Fruit fly (Drosophila melanogaster) whole organism, embryonic: ENCODE measurements around the gene D1.

ENCODE experiments used
- Atf6 ChIP-seq: fragments of 200-800 bp; sonication (Bioruptor generic); IDR thresholded peaks from 2 replicates; pipeline ENCODE4 v1.3.6; 2022; ENCODE audit warnings: missing biosample characterization, missing genetic modification characterization
- CG10321 ChIP-seq: fragments of 200-800 bp; sonication (Bioruptor generic); IDR thresholded peaks from 2 replicates; pipeline ENCODE4 v1.3.6; 2022; ENCODE audit warnings: missing biosample characterization, missing genetic modification characterization
- CG10366 ChIP-seq: fragments of 200-800 bp; sonication (Bioruptor generic); IDR thresholded peaks from 2 replicates; pipeline ENCODE4 v1.3.6; 2022; ENCODE audit warnings: missing biosample characterization, missing genetic modification characterization
- CG11085 ChIP-seq: fragments of 200-800 bp; sonication (Bioruptor generic); IDR thresholded peaks from 2 replicates; pipeline ENCODE4 v1.3.6; 2022; ENCODE audit warnings: missing biosample characterization, missing genetic modification characterization
- CG11560 ChIP-seq: fragments of 200-800 bp; sonication (Bioruptor generic); IDR thresholded peaks from 3 replicates; pipeline ENCODE4 v1.3.6; 2022; ENCODE audit warnings: missing biosample characterization, missing genetic modification characterization
- CG1233 ChIP-seq: fragments of 200-800 bp; sonication (Bioruptor generic); optimal IDR thresholded peaks from 4 replicates; lab custom pipeline; 2018; ENCODE audit warnings: missing biosample characterization, mild to moderate bottlenecking, missing genetic modification characterization
- CG14710 ChIP-seq: fragments of 200-800 bp; sonication (Bioruptor generic); optimal IDR thresholded peaks from 3 replicates; lab custom pipeline; 2019; ENCODE audit warnings: missing biosample characterization, mild to moderate bottlenecking, missing genetic modification characterization, moderate library complexity
- CG15011 ChIP-seq: fragments of 200-800 bp; sonication (Bioruptor generic); optimal IDR thresholded peaks from 3 replicates; lab custom pipeline; 2018; ENCODE audit warnings: missing biosample characterization, mild to moderate bottlenecking, missing genetic modification characterization
- CG16815 ChIP-seq: fragments of 200-800 bp; sonication (Bioruptor generic); optimal IDR thresholded peaks from 3 replicates; lab custom pipeline; 2017; ENCODE audit warnings: missing biosample characterization, mild to moderate bottlenecking, missing genetic modification characterization
- CG18011 ChIP-seq: fragments of 200-800 bp; sonication (Bioruptor generic); optimal IDR thresholded peaks from 2 replicates; lab custom pipeline; 2017; ENCODE audit warnings: missing biosample characterization, missing genetic modification characterization, mild to moderate bottlenecking, moderate library complexity, missing genotype
- CG30020 ChIP-seq: fragments of 200-800 bp; optimal IDR thresholded peaks from 2 replicates; lab custom pipeline; 2019; ENCODE audit warnings: missing biosample characterization, mild to moderate bottlenecking, missing genetic modification characterization, moderate library complexity
- CG34376 ChIP-seq: fragments of 200-800 bp; sonication (Bioruptor generic); optimal IDR thresholded peaks from 2 replicates; lab custom pipeline; 2018; ENCODE audit warnings: missing biosample characterization, mild to moderate bottlenecking, missing genetic modification characterization
- CG4328 ChIP-seq: fragments of 200-800 bp; sonication (Bioruptor generic); optimal IDR thresholded peaks from 3 replicates; lab custom pipeline; 2017; ENCODE audit warnings: missing biosample characterization, missing genetic modification reagents, missing genetic modification characterization
- CG5245 ChIP-seq: fragments of 200-800 bp; sonication (Bioruptor generic); optimal IDR thresholded peaks from 3 replicates; lab custom pipeline; 2016; ENCODE audit warnings: missing biosample characterization, missing genetic modification characterization
- CG8290 ChIP-seq, 3 experiments: fragments of 200-800 bp; sonication (Bioruptor generic); optimal IDR thresholded peaks; 2 replicates each; lab custom pipeline; 2016 to 2019; ENCODE audit warnings: missing biosample characterization in 3 of 3, missing genetic modification characterization in 3 of 3, mild to moderate bottlenecking in 2 of 3, moderate library complexity in 1 of 3
- CG9932 ChIP-seq: fragments of 200-800 bp; sonication (Bioruptor generic); IDR thresholded peaks from 2 replicates; pipeline ENCODE4 v1.3.6; 2022; ENCODE audit warnings: missing biosample characterization, missing genetic modification characterization
- D19B ChIP-seq: fragments of 200-800 bp; sonication (Bioruptor generic); optimal IDR thresholded peaks from 2 replicates; lab custom pipeline; 2017; ENCODE audit warnings: missing biosample characterization, mild to moderate bottlenecking, missing genetic modification characterization
- Deaf1 ChIP-seq: fragments of 200-800 bp; optimal IDR thresholded peaks from 3 replicates; lab custom pipeline; 2019; ENCODE audit warnings: missing biosample characterization, mild to moderate bottlenecking, missing genetic modification characterization, moderate library complexity
- Dp ChIP-seq: fragments of 200-800 bp; sonication (Bioruptor generic); optimal IDR thresholded peaks from 2 replicates; lab custom pipeline; 2018; ENCODE audit warnings: missing biosample characterization, mild to moderate bottlenecking, missing genetic modification characterization, moderate library complexity
- Eip74EF ChIP-seq, 2 experiments: fragments of 200-800 bp in 1 of 2; fragments of >200 bp in 1 of 2; sonication (Bioruptor generic) in 1 of 2; optimal IDR thresholded peaks; 2 replicates each; lab custom pipeline; 2017 to 2019; ENCODE audit warnings: missing biosample characterization in 2 of 2, missing genetic modification characterization in 2 of 2, mild to moderate bottlenecking in 1 of 2, moderate library complexity in 1 of 2
- Elba2 ChIP-seq: fragments of 200-800 bp; sonication (Bioruptor generic); optimal IDR thresholded peaks from 3 replicates; lab custom pipeline; 2016; ENCODE audit warnings: missing biosample characterization, missing genetic modification characterization
- H2.0 ChIP-seq: fragments of 200-800 bp; sonication (Bioruptor generic); IDR thresholded peaks from 2 replicates; pipeline ENCODE4 v1.3.6; 2022; ENCODE audit warnings: missing biosample characterization, missing genetic modification characterization
- HLH4C ChIP-seq: fragments of 200-800 bp; sonication (Bioruptor generic); IDR thresholded peaks from 3 replicates; pipeline ENCODE4 v1.3.6; 2022; ENCODE audit warnings: missing biosample characterization, missing genetic modification characterization; ENCODE audit not compliant: partially characterized antibody
- Hr3 ChIP-seq: fragments of 200-800 bp; sonication (Bioruptor generic); optimal IDR thresholded peaks from 3 replicates; lab custom pipeline; 2016; ENCODE audit warnings: missing biosample characterization, missing genetic modification characterization
- MBD-R2 ChIP-seq: fragments of 200-800 bp; sonication (Bioruptor generic); IDR thresholded peaks from 2 replicates; pipeline ENCODE4 v1.3.6; 2022; ENCODE audit warnings: missing biosample characterization, missing genetic modification characterization
- Ptx1 ChIP-seq: fragments of 200-800 bp; sonication (Bioruptor generic); IDR thresholded peaks from 2 replicates; pipeline ENCODE4 v1.3.6; 2022; ENCODE audit warnings: missing biosample characterization, missing genetic modification characterization
- Rfx ChIP-seq: fragments of 200-800 bp; sonication (Bioruptor generic); IDR thresholded peaks from 2 replicates; pipeline ENCODE4 v1.3.6; 2022; ENCODE audit warnings: missing biosample characterization, missing genetic modification characterization
- Six4 ChIP-seq: fragments of 200-800 bp; sonication (Bioruptor generic); optimal IDR thresholded peaks from 2 replicates; lab custom pipeline; 2016; ENCODE audit warnings: missing biosample characterization, missing genetic modification characterization
- Spps ChIP-seq: fragments of 200-800 bp; sonication (Bioruptor generic); optimal IDR thresholded peaks from 2 replicates; lab custom pipeline; 2018; ENCODE audit warnings: missing biosample characterization, mild to moderate bottlenecking, missing genetic modification characterization
- ab ChIP-seq: fragments of 200-800 bp; sonication (Bioruptor generic); optimal IDR thresholded peaks from 2 replicates; lab custom pipeline; 2016; ENCODE audit warnings: missing biosample characterization, missing genetic modification characterization
- cas ChIP-seq: fragments of 200-800 bp; sonication (Bioruptor generic); IDR thresholded peaks from 2 replicates; pipeline ENCODE4 v1.3.6; 2022; ENCODE audit warnings: missing biosample characterization, missing genetic modification characterization
- dpn ChIP-seq, 2 experiments: fragments of 200-800 bp; sonication (Bioruptor generic); optimal IDR thresholded peaks; 3 replicates each; lab custom pipeline; 2016; ENCODE audit warnings: missing biosample characterization in 2 of 2, missing genetic modification characterization in 2 of 2
- dysf ChIP-seq: fragments of 200-800 bp; sonication (Bioruptor generic); IDR thresholded peaks from 3 replicates; pipeline ENCODE4 v1.3.6; 2022; ENCODE audit warnings: missing biosample characterization, missing genetic modification characterization
- exex ChIP-seq: fragments of 200-800 bp; sonication (Bioruptor generic); optimal IDR thresholded peaks from 4 replicates; lab custom pipeline; 2018; ENCODE audit warnings: missing biosample characterization, mild to moderate bottlenecking, missing genetic modification characterization, moderate library complexity
- gcm ChIP-seq: fragments of 200-800 bp; sonication (Bioruptor generic); optimal IDR thresholded peaks from 2 replicates; lab custom pipeline; 2019; ENCODE audit warnings: missing biosample characterization, mild to moderate bottlenecking, missing genetic modification characterization, moderate library complexity
- gem ChIP-seq: fragments of 200-800 bp; sonication (Bioruptor generic); optimal IDR thresholded peaks from 2 replicates; lab custom pipeline; 2019; ENCODE audit warnings: missing biosample characterization, mild to moderate bottlenecking, missing genetic modification characterization, moderate library complexity
- grn ChIP-seq: fragments of 200-800 bp; sonication (Bioruptor generic); optimal IDR thresholded peaks from 3 replicates; lab custom pipeline; 2017; ENCODE audit warnings: missing biosample characterization, missing genetic modification characterization
- lmd ChIP-seq: fragments of 200-800 bp; sonication (Bioruptor generic); IDR thresholded peaks from 2 replicates; pipeline ENCODE4 v1.3.6; 2022; ENCODE audit warnings: missing biosample characterization, missing genetic modification characterization
- nmo ChIP-seq: fragments of 200-800 bp; sonication (Bioruptor generic); optimal IDR thresholded peaks from 2 replicates; lab custom pipeline; 2018; ENCODE audit warnings: missing biosample characterization, mild to moderate bottlenecking, missing genetic modification characterization, moderate library complexity
- oc ChIP-seq: fragments of 200-800 bp; sonication (Bioruptor generic); optimal IDR thresholded peaks from 2 replicates; lab custom pipeline; 2018; ENCODE audit warnings: missing biosample characterization, mild to moderate bottlenecking, missing genetic modification characterization, moderate library complexity
- onecut ChIP-seq: fragments of 200-800 bp; sonication (Bioruptor generic); IDR thresholded peaks from 2 replicates; pipeline ENCODE4 v1.3.6; 2022; ENCODE audit warnings: missing biosample characterization, missing genetic modification characterization
- pan ChIP-seq, 4 experiments: fragments of >200 bp in 3 of 4; fragments of 200-800 bp in 1 of 4; sonication (Bioruptor generic) in 1 of 4; optimal IDR thresholded peaks in 3 of 4; IDR thresholded peaks in 1 of 4; 2 replicates each; pipeline versions ENCODE4 v1.3.6 to Lab custom; 2017 to 2022; ENCODE audit warnings: missing biosample characterization in 2 of 4, missing genetic modification characterization in 2 of 4, mixed read lengths in 1 of 4
- phol ChIP-seq: fragments of 200-800 bp; sonication (Bioruptor generic); optimal IDR thresholded peaks from 3 replicates; lab custom pipeline; 2018; ENCODE audit warnings: missing biosample characterization, mild to moderate bottlenecking, missing genetic modification characterization, moderate library complexity
- run ChIP-seq: fragments of 200-800 bp; sonication (Bioruptor generic); optimal IDR thresholded peaks from 3 replicates; lab custom pipeline; 2018; ENCODE audit warnings: missing biosample characterization, mild to moderate bottlenecking, missing genetic modification characterization
- sens ChIP-seq: fragments of 200-800 bp; sonication (Bioruptor generic); peaks from one replicate; lab custom pipeline; 2016; ENCODE audit warnings: missing biosample characterization, missing genetic modification characterization
- sim ChIP-seq: fragments of 200-800 bp; sonication (Bioruptor generic); IDR thresholded peaks from 2 replicates; pipeline ENCODE4 v1.3.6; 2022; ENCODE audit warnings: missing biosample characterization, missing genetic modification characterization
- stwl ChIP-seq: fragments of 200-800 bp; sonication (Bioruptor generic); optimal IDR thresholded peaks from 3 replicates; lab custom pipeline; 2018; ENCODE audit warnings: missing biosample characterization, mild to moderate bottlenecking, missing genetic modification characterization, moderate library complexity
- zen ChIP-seq: fragments of 200-800 bp; sonication (Bioruptor generic); optimal IDR thresholded peaks from 3 replicates; lab custom pipeline; 2018; ENCODE audit warnings: missing biosample characterization, mild to moderate bottlenecking, missing genetic modification characterization, moderate library complexity

D1 gene

dm6 chr3R:9237268-9238091 is 3.0 kb downstream of the D1 start, which contains the start of gene pum (continued):
- TF ChIP-seq lmd (GFP tag; lab: Robert Waterston, UW): peak; percentile 8; the same call in 1 of the 2 replicates
- peak; percentile 36 for TF ChIP-seq Deaf1 (tag; lab: Kevin White, UChicago)
- TF ChIP-seq CG11560 (tag; lab: Robert Waterston, UW): no peak
- no peak for TF ChIP-seq Eip74EF (GFP tag; optimal IDR thresholded peaks at IDR 0.05; lab: Kevin White, UChicago)
- TF ChIP-seq ab (GFP tag; lab: Kevin White, UChicago): no peak
- peak; percentile 75 for TF ChIP-seq sens
- peak; percentile 90 for TF ChIP-seq grn
- TF ChIP-seq Six4 (GFP tag; lab: Kevin White, UChicago): peak; percentile 30
- no peak for TF ChIP-seq pan (optimal IDR thresholded peaks at IDR 0.05; lab: Kevin White, UChicago)
- peak in 1 of 2 experiments; percentile 73 for TF ChIP-seq pan (GFP tag; optimal IDR thresholded peaks at IDR 0.05 in 1 of 2, IDR thresholded peaks at IDR 0.05 in 1 of 2)
- peak; percentile 47; the same call in 1 of the 3 replicates for TF ChIP-seq dysf (GFP tag; lab: Robert Waterston, UW)
- TF ChIP-seq phol (tag; lab: Kevin White, UChicago): peak; percentile 59
- TF ChIP-seq stwl (tag; lab: Kevin White, UChicago): peak; percentile 57
- peak; percentile 59 for TF ChIP-seq zen (tag; lab: Kevin White, UChicago)
- peak; percentile 64 for TF ChIP-seq H2.0 (GFP tag; lab: Robert Waterston, UW)
- TF ChIP-seq Rfx (GFP tag; lab: Robert Waterston, UW): peak; percentile 59
- TF ChIP-seq CG5245 (GFP tag; lab: Kevin White, UChicago): no peak
- TF ChIP-seq CG8290 (GFP tag; optimal IDR thresholded peaks at IDR 0.05; lab: Kevin White, UChicago): peak; percentile 26
- peak in 1 of 2 experiments; percentile 35 for TF ChIP-seq CG8290 (tag; optimal IDR thresholded peaks at IDR 0.05; lab: Kevin White, UChicago)
- peak; percentile 37 for TF ChIP-seq Atf6 (GFP tag; lab: Robert Waterston, UW)
- no peak for TF ChIP-seq run (tag; lab: Kevin White, UChicago)
- TF ChIP-seq gcm (GFP tag; lab: Kevin White, UChicago): peak; percentile 5
- peak; percentile 67 for TF ChIP-seq CG30020 (tag; lab: Kevin White, UChicago)
- TF ChIP-seq Ptx1 (GFP tag; lab: Robert Waterston, UW): peak; percentile 76
- TF ChIP-seq sim: no peak
- TF ChIP-seq CG16815 (GFP tag; lab: Kevin White, UChicago): no peak
- TF ChIP-seq CG4328 (GFP tag; lab: Kevin White, UChicago): no peak
- TF ChIP-seq CG18011 (GFP tag; lab: Kevin White, UChicago): no peak
- TF ChIP-seq D19B (GFP tag; lab: Kevin White, UChicago): no peak
- TF ChIP-seq CG15011 (GFP tag; lab: Kevin White, UChicago): peak; percentile 8
- no peak for TF ChIP-seq CG10321 (GFP tag; lab: Robert Waterston, UW)
- TF ChIP-seq CG9932 (GFP tag; lab: Robert Waterston, UW): peak; percentile 68
- TF ChIP-seq CG14710 (tag; lab: Kevin White, UChicago): peak; percentile 69
- peak; percentile 1 for TF ChIP-seq Elba2 (GFP tag; lab: Kevin White, UChicago)
- TF ChIP-seq nmo (GFP tag; lab: Kevin White, UChicago): peak; percentile 38
- TF ChIP-seq CG11085 (GFP tag; lab: Robert Waterston, UW): 0 out of 2 replicates have a peak, but pooled peaks have one; percentile 6
- TF ChIP-seq oc: no peak
- no peak; the same call in 1 of the 2 replicates for TF ChIP-seq cas (GFP tag; lab: Robert Waterston, UW)
- TF ChIP-seq Hr3 (GFP tag; lab: Kevin White, UChicago): peak; percentile 36
- peak; percentile 73 for TF ChIP-seq gem (tag; lab: Kevin White, UChicago)
- no peak for TF ChIP-seq HLH4C
- peak; percentile 36 for TF ChIP-seq Spps (tag; lab: Kevin White, UChicago)
- peak in 1 of 2 experiments; percentile 37 for TF ChIP-seq dpn (GFP tag; optimal IDR thresholded peaks at IDR 0.05; lab: Kevin White, UChicago)
- no peak for TF ChIP-seq MBD-R2 (GFP tag; lab: Robert Waterston, UW)
- TF ChIP-seq onecut (GFP tag; lab: Robert Waterston, UW): peak; percentile 69; the same call in 1 of the 2 replicates
- peak; percentile 62 for TF ChIP-seq CG34376 (GFP tag; lab: Kevin White, UChicago)
- TF ChIP-seq CG1233 (GFP tag; lab: Kevin White, UChicago): no peak
- TF ChIP-seq CG10366 (GFP tag; lab: Robert Waterston, UW): no peak
- no peak for TF ChIP-seq exex (tag; lab: Kevin White, UChicago)
- peak; percentile 65 for TF ChIP-seq Dp (GFP tag; lab: Kevin White, UChicago)
